Fruit fly (Drosophila melanogaster) whole organism, wandering third instar larva: ENCODE measurements around the gene Nplp3.

Experiments
- Abd-B ChIP-seq: fragments of >200 bp; optimal IDR thresholded peaks from 2 replicates; lab custom pipeline; 2017; ENCODE audit warnings: missing biosample characterization, missing genetic modification characterization
- Dfd ChIP-seq: fragments of >200 bp; optimal IDR thresholded peaks from 2 replicates; lab custom pipeline; 2017; ENCODE audit warnings: missing biosample characterization, missing genetic modification characterization
- Hnf4 ChIP-seq: fragments of 200-800 bp; sonication (Bioruptor generic); optimal IDR thresholded peaks from 2 replicates; lab custom pipeline; 2016; ENCODE audit warnings: missing biosample characterization, mild to moderate bottlenecking, missing genetic modification characterization
- Hr83 ChIP-seq: fragments of 200-300 bp; sonication (Bioruptor generic); optimal IDR thresholded peaks from 2 replicates; lab custom pipeline; 2016; ENCODE audit warnings: missing biosample characterization, mild to moderate bottlenecking, missing genetic modification characterization, moderate library complexity; ENCODE audit not compliant: poor library complexity, severe bottlenecking
- dl ChIP-seq, 2 experiments: fragments of 175-275, 200-275 bp in 1 of 2; fragments of 200-275 bp in 1 of 2; sonication (Bioruptor generic); optimal IDR thresholded peaks; lab custom pipeline; 2018; ENCODE audit warnings: mild to moderate bottlenecking in 2 of 2, missing biosample characterization in 2 of 2, missing genetic modification characterization in 2 of 2, moderate library complexity in 2 of 2; ENCODE audit not compliant: partially characterized antibody in 2 of 2, insufficient read depth in 1 of 2
- dmrt93B ChIP-seq: fragments of 200-800 bp; sonication (Bioruptor generic); optimal IDR thresholded peaks from 2 replicates; lab custom pipeline; 2018; ENCODE audit warnings: missing biosample characterization, mild to moderate bottlenecking, missing genetic modification characterization
- dsf ChIP-seq: sonication (Bioruptor generic); optimal IDR thresholded peaks from 2 replicates; lab custom pipeline; 2016; ENCODE audit warnings: missing biosample characterization, missing genetic modification characterization, borderline replicate concordance
- ey ChIP-seq: fragments of 200-800 bp; sonication (Bioruptor generic); optimal IDR thresholded peaks from 2 replicates; lab custom pipeline; 2016; ENCODE audit warnings: missing biosample characterization, missing genetic modification characterization
- h ChIP-seq: fragments of 200-800 bp; sonication (Bioruptor generic); optimal IDR thresholded peaks from 3 replicates; lab custom pipeline; 2016; ENCODE audit warnings: missing biosample characterization, mild to moderate bottlenecking, missing genetic modification characterization
- pan ChIP-seq: fragments of >200 bp; optimal IDR thresholded peaks from 2 replicates; lab custom pipeline; 2017
- psq ChIP-seq: fragments of 200-800 bp; sonication (Bioruptor generic); optimal IDR thresholded peaks from 3 replicates; lab custom pipeline; 2017; ENCODE audit warnings: missing biosample characterization, mild to moderate bottlenecking, missing genetic modification characterization, moderate library complexity
- sv ChIP-seq: fragments of 200-800 bp; sonication (Bioruptor generic); optimal IDR thresholded peaks from 3 replicates; lab custom pipeline; 2016; ENCODE audit warnings: missing biosample characterization, missing genetic modification characterization
- usp ChIP-seq: fragments of >200 bp; optimal IDR thresholded peaks from 2 replicates; lab custom pipeline; 2017; ENCODE audit warnings: missing biosample characterization, missing genetic modification characterization

dm6 chr3L:16303982-16304381, 13.8 kb upstream of the Nplp3 start, which contains the start of gene CG43249:
- TF ChIP-seq Hnf4 (GFP tag; lab: Kevin White, UChicago) (no peak), psq (no peak), usp (GFP tag; lab: Kevin White, UChicago) (no peak), dsf (no peak), ey (GFP tag; lab: Kevin White, UChicago) (no peak), sv (GFP tag; lab: Kevin White, UChicago) (no peak), dl (GFP tag; optimal IDR thresholded peaks at IDR 0.05; lab: Kevin White, UChicago; ENCODE audit: insufficient read depth in 1 of 2, partially characterized antibody in 2 of 2) (no peak), Abd-B (GFP tag; lab: Kevin White, UChicago) (no peak), Dfd (no peak), Hr83 (GFP tag; lab: Kevin White, UChicago) (no peak), pan (lab: Kevin White, UChicago) (no peak), h (GFP tag; lab: Kevin White, UChicago) (no peak), dmrt93B (GFP tag; lab: Kevin White, UChicago) (no peak)
